Fruit fly (Drosophila melanogaster) Kc167 (cell line): Measurements from ENCODE around the gene sky.

Source experiments
- Sin3A ChIP-seq: fragments of >200 bp; optimal IDR thresholded peaks from 2 replicates; lab custom pipeline; 2018; ENCODE audit warnings: missing external identifiers
- h ChIP-seq: fragments of >200 bp; optimal IDR thresholded peaks from 3 replicates; lab custom pipeline; 2018; ENCODE audit warnings: missing external identifiers
- psq ChIP-seq: fragments of >200 bp; optimal IDR thresholded peaks from 2 replicates; lab custom pipeline; 2017; ENCODE audit warnings: missing external identifiers

DNA sequence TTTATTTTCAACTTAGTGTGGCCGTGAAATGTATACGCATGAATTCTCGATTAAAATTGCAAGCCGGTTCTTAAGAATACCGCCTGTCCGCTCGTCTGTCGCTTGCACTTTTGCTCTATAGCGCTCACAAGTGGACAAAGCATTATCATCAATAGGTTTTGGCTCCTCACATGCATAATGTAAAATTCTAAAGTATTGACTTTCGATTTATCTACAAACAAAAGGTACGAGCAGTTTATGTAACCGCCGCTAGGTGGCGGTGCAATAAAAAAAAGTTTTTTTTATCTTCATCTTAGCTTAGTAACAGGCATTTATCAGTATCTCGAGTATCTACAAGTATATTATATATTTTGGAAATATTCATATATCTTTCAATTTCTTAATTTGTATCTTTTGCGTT, 92.5 kb downstream of the sky start:
- TF ChIP-seq psq (lab: Kevin White, UChicago) (no peak), h (lab: Kevin White, UChicago) (no peak), Sin3A (lab: Kevin White, UChicago) (no peak)
